Fruit fly (Drosophila melanogaster) Kc167 (cell line): ENCODE data around the gene put.

Experiments used
- Myc ChIP-seq: fragments of >200 bp; optimal IDR thresholded peaks from 2 replicates; lab custom pipeline; 2017; ENCODE audit warnings: missing external identifiers
- Sin3A ChIP-seq: fragments of >200 bp; optimal IDR thresholded peaks from 2 replicates; lab custom pipeline; 2018; ENCODE audit warnings: missing external identifiers
- h ChIP-seq: fragments of >200 bp; optimal IDR thresholded peaks from 3 replicates; lab custom pipeline; 2018; ENCODE audit warnings: missing external identifiers
- insv ChIP-seq: fragments of >200 bp; optimal IDR thresholded peaks from 3 replicates; lab custom pipeline; 2018; ENCODE audit warnings: missing external identifiers
- psq ChIP-seq: fragments of >200 bp; optimal IDR thresholded peaks from 2 replicates; lab custom pipeline; 2017; ENCODE audit warnings: missing external identifiers
- ttk ChIP-seq: sonication (Bioruptor generic); optimal IDR thresholded peaks from 2 replicates; lab custom pipeline; 2017; ENCODE audit warnings: missing external identifiers

dm6 chr3R:14659354-14659804 lies 33.9 kb upstream of the put start, which contains the start of gene Hexim:
- no peak for TF ChIP-seq psq (lab: Kevin White, UChicago)
- TF ChIP-seq ttk (lab: Kevin White, UChicago): no peak
- TF ChIP-seq h (lab: Kevin White, UChicago): no peak
- TF ChIP-seq Myc (lab: Kevin White, UChicago): no peak
- no peak for TF ChIP-seq Sin3A (lab: Kevin White, UChicago)
- TF ChIP-seq insv (lab: Kevin White, UChicago): no peak
